Worm (Caenorhabditis elegans) whole organism, young adult: ENCODE data around the gene sru-4.

ENCODE experiments used
- B0336.3 ChIP-seq: fragments of 200-800 bp; sonication (Bioruptor generic); IDR thresholded peaks from 2 replicates; pipeline ENCODE4 v1.3.6; 2022; ENCODE audit warnings: missing genetic modification characterization, missing compliant biosample characterization
- D2030.7 ChIP-seq: fragments of 200-800 bp; sonication (Bioruptor generic); IDR thresholded peaks from 2 replicates; pipeline ENCODE4 v1.3.6; 2022; ENCODE audit warnings: missing genetic modification reagents, missing genetic modification characterization, missing compliant biosample characterization
- F22D6.2 ChIP-seq: sonication (generic microtip); optimal IDR thresholded peaks from 2 replicates; lab custom pipeline; 2016; ENCODE audit warnings: mild to moderate bottlenecking, missing genetic modification characterization, missing compliant biosample characterization
- F57A8.1 ChIP-seq: fragments of 200-800 bp; sonication (Bioruptor generic); optimal IDR thresholded peaks from 2 replicates; lab custom pipeline; 2018; ENCODE audit warnings: mild to moderate bottlenecking, missing genetic modification characterization, moderate library complexity, missing compliant biosample characterization
- K12H6.12 ChIP-seq: fragments of 200-800 bp; sonication (Bioruptor generic); optimal IDR thresholded peaks from 2 replicates; lab custom pipeline; 2018; ENCODE audit warnings: mild to moderate bottlenecking, missing genetic modification characterization, missing compliant biosample characterization
- Y53F4B.3 ChIP-seq: fragments of 200-800 bp; sonication (Bioruptor generic); IDR thresholded peaks from 2 replicates; pipeline ENCODE4 v1.3.6; 2022; ENCODE audit warnings: missing genetic modification reagents, missing genetic modification characterization, missing compliant biosample characterization
- Y53G8AR.9 ChIP-seq: fragments of 200-800 bp; sonication (Bioruptor generic); conservative IDR thresholded peaks from 2 replicates; pipeline ENCODE4 v1.3.6; 2022; ENCODE audit warnings: missing genetic modification reagents, missing genetic modification characterization, missing compliant biosample characterization
- Y95B8A.8 ChIP-seq: fragments of 200-800 bp; sonication (Bioruptor generic); IDR thresholded peaks from 2 replicates; pipeline ENCODE4 v1.3.6; 2022; ENCODE audit warnings: missing genetic modification reagents, missing genetic modification characterization, missing compliant biosample characterization
- akir-1 ChIP-seq: fragments of 200-800 bp; sonication (Bioruptor generic); optimal IDR thresholded peaks from 2 replicates; lab custom pipeline; 2018; ENCODE audit warnings: mild to moderate bottlenecking, missing genetic modification characterization, moderate library complexity, missing compliant biosample characterization
- ama-1 ChIP-seq, 3 experiments: fragments of 150-350 bp in 1 of 3; sonication (generic microtip) in 2 of 3; optimal IDR thresholded peaks; 2 replicates each; lab custom pipeline; 2014 to 2018; ENCODE audit warnings: missing biosample characterization in 2 of 3, missing genetic modification characterization in 2 of 3, missing genetic modification reagents in 2 of 3
- attf-6 ChIP-seq: fragments of 200-800 bp; sonication (Bioruptor generic); IDR thresholded peaks from 2 replicates; pipeline ENCODE4 v1.3.6; 2022; ENCODE audit warnings: missing genetic modification reagents, missing genetic modification characterization, missing compliant biosample characterization
- bed-1 ChIP-seq: fragments of 200-800 bp; sonication (Bioruptor generic); IDR thresholded peaks from 2 replicates; pipeline ENCODE4 v1.3.6; 2022; ENCODE audit warnings: missing genetic modification reagents, missing genetic modification characterization, missing compliant biosample characterization
- ccch-3 ChIP-seq: fragments of 200-800 bp; sonication (Bioruptor generic); optimal IDR thresholded peaks from 2 replicates; lab custom pipeline; 2018; ENCODE audit warnings: mild to moderate bottlenecking, missing genetic modification characterization, missing compliant biosample characterization
- cebp-1 ChIP-seq, 2 experiments: fragments of 200-800 bp in 1 of 2; sonication (Bioruptor generic) in 1 of 2; sonication (generic microtip) in 1 of 2; IDR thresholded peaks in 1 of 2; optimal IDR thresholded peaks in 1 of 2; 2 replicates each; pipeline versions ENCODE4 v1.3.6 to Lab custom; 2017 to 2022; ENCODE audit warnings: missing compliant biosample characterization in 2 of 2, missing genetic modification characterization in 2 of 2, mild to moderate bottlenecking in 1 of 2, missing genetic modification reagents in 1 of 2, moderate library complexity in 1 of 2
- ceh-91 ChIP-seq: fragments of 200-800 bp; sonication (Bioruptor generic); IDR thresholded peaks from 2 replicates; pipeline ENCODE4 v1.3.6; 2022; ENCODE audit warnings: missing genetic modification reagents, missing genetic modification characterization, missing compliant biosample characterization
- dox-1 ChIP-seq: fragments of 200-800 bp; sonication (Bioruptor generic); IDR thresholded peaks from 2 replicates; pipeline ENCODE4 v1.3.6; 2022; ENCODE audit warnings: missing genetic modification reagents, missing genetic modification characterization, missing compliant biosample characterization
- fkh-3 ChIP-seq: sonication (generic microtip); optimal IDR thresholded peaks from 2 replicates; lab custom pipeline; 2016; ENCODE audit warnings: mild to moderate bottlenecking, missing genetic modification characterization, missing compliant biosample characterization
- gei-17 ChIP-seq: fragments of 200-800 bp; sonication (Bioruptor generic); optimal IDR thresholded peaks from 2 replicates; lab custom pipeline; 2018; ENCODE audit warnings: mild to moderate bottlenecking, missing genetic modification characterization, missing compliant biosample characterization
- hmg-20 ChIP-seq: fragments of 200-800 bp; sonication (Bioruptor generic); IDR thresholded peaks from 2 replicates; pipeline ENCODE4 v1.3.6; 2022; ENCODE audit warnings: missing genetic modification reagents, missing genetic modification characterization, missing compliant biosample characterization
- let-607 ChIP-seq, 2 experiments: fragments of 200-800 bp in 1 of 2; sonication (Bioruptor generic) in 1 of 2; sonication (generic microtip) in 1 of 2; optimal IDR thresholded peaks; 2 replicates each; lab custom pipeline; 2016 to 2018; ENCODE audit warnings: mild to moderate bottlenecking in 2 of 2, missing compliant biosample characterization in 2 of 2, missing genetic modification characterization in 2 of 2, moderate library complexity in 2 of 2, missing genotype in 1 of 2
- lin-35 ChIP-seq, 3 experiments: fragments of 150-350 bp in 2 of 3; sonication (generic microtip) in 1 of 3; optimal IDR thresholded peaks; 2 replicates each; lab custom pipeline; 2014 to 2018; ENCODE audit warnings: missing biosample characterization in 3 of 3, missing genetic modification characterization in 3 of 3, missing genetic modification reagents in 3 of 3
- lin-40 ChIP-seq: sonication (generic microtip); optimal IDR thresholded peaks from 2 replicates; lab custom pipeline; 2016; ENCODE audit warnings: missing genetic modification characterization, mild to moderate bottlenecking, missing compliant biosample characterization, missing genotype, missing genetic modification reagents
- lin-54 ChIP-seq: fragments of 200-800 bp; sonication (Bioruptor generic); optimal IDR thresholded peaks from 2 replicates; lab custom pipeline; 2018; ENCODE audit warnings: mild to moderate bottlenecking, missing genetic modification characterization, missing compliant biosample characterization
- lsy-27 ChIP-seq: sonication (generic microtip); optimal IDR thresholded peaks from 2 replicates; lab custom pipeline; 2017; ENCODE audit warnings: missing genetic modification characterization, mild to moderate bottlenecking, missing compliant biosample characterization, antibody characterized with exemption, missing genotype, borderline replicate concordance; ENCODE audit not compliant: insufficient read depth
- madf-8 ChIP-seq: fragments of 200-800 bp; sonication (Bioruptor generic); conservative IDR thresholded peaks from 2 replicates; pipeline ENCODE4 v1.3.6; 2022; ENCODE audit warnings: missing genetic modification reagents, missing genetic modification characterization, missing compliant biosample characterization
- nfyb-1 ChIP-seq: fragments of 200-800 bp; sonication (Bioruptor generic); IDR thresholded peaks from 2 replicates; pipeline ENCODE4 v1.3.6; 2022; ENCODE audit warnings: missing genetic modification reagents, missing genetic modification characterization, missing compliant biosample characterization
- pbrm-1 ChIP-seq: fragments of 200-800 bp; sonication (Bioruptor generic); IDR thresholded peaks from 2 replicates; pipeline ENCODE4 v1.3.6; 2022; ENCODE audit warnings: missing genetic modification reagents, missing genetic modification characterization, missing compliant biosample characterization
- repo-1 ChIP-seq: sonication (generic microtip); optimal IDR thresholded peaks from 2 replicates; lab custom pipeline; 2017; ENCODE audit warnings: mild to moderate bottlenecking, missing genetic modification characterization, missing compliant biosample characterization
- rpc-1 ChIP-seq, 2 experiments: fragments of 150-350 bp in 1 of 2; sonication (generic microtip) in 1 of 2; optimal IDR thresholded peaks; 2 replicates each; lab custom pipeline; 2014 to 2018; ENCODE audit warnings: missing biosample characterization in 1 of 2, missing genetic modification characterization in 1 of 2, missing genetic modification reagents in 1 of 2, missing genotype in 1 of 2
- snpc-4 ChIP-seq, 5 experiments: fragments of 150-350 bp in 1 of 5; sonication (generic microtip) in 4 of 5; optimal IDR thresholded peaks; 2 replicates each; lab custom pipeline; 2014 to 2018; ENCODE audit warnings: missing genetic modification characterization in 5 of 5, missing biosample characterization in 3 of 5, antibody characterized with exemption in 2 of 5, mild to moderate bottlenecking in 2 of 5, missing compliant biosample characterization in 2 of 5, missing genotype in 2 of 5, moderate library complexity in 2 of 5, missing genetic modification reagents in 1 of 5
- unc-130 ChIP-seq: sonication (generic microtip); optimal IDR thresholded peaks from 2 replicates; lab custom pipeline; 2016; ENCODE audit warnings: missing genetic modification reagents, missing genetic modification characterization, missing compliant biosample characterization
- zfh-2 ChIP-seq: fragments of 200-800 bp; sonication (Bioruptor generic); conservative IDR thresholded peaks from 2 replicates; pipeline ENCODE4 v1.3.6; 2022; ENCODE audit warnings: missing genetic modification reagents, missing genetic modification characterization, missing compliant biosample characterization
- ztf-22 ChIP-seq: fragments of 200-800 bp; sonication (Bioruptor generic); optimal IDR thresholded peaks from 2 replicates; lab custom pipeline; 2018; ENCODE audit warnings: mild to moderate bottlenecking, missing genetic modification characterization, moderate library complexity, missing compliant biosample characterization
- ztf-26 ChIP-seq: sonication (generic microtip); optimal IDR thresholded peaks from 2 replicates; lab custom pipeline; 2017; ENCODE audit warnings: missing genetic modification characterization, missing compliant biosample characterization
- ztf-6 ChIP-seq: fragments of 200-800 bp; sonication (Bioruptor generic); IDR thresholded peaks from 2 replicates; pipeline ENCODE4 v1.3.6; 2022; ENCODE audit warnings: missing genetic modification reagents, missing genetic modification characterization, missing compliant biosample characterization

The sru-4 gene

DNA sequence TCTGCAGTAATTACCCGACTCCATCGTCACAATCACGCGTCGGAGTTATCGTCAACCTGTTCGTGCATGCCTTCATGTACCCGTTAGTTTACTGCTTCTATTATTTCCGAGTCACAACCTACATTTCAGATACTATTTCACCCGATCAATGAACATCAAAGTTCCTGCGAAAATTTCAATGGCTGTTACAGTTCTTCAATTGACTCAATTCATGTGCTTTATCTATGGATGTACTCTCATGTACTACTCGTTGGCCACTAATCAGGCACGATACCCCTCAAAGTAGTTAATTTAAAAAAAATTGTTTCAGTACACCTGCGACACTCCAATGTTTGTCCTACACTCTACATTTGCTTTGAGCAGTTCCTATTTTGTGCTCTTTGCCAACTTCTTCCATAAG is 32.6 kb downstream of the sru-4 start:
- TF ChIP-seq lin-35 (GFP tag; optimal IDR thresholded peaks at IDR 0.05; lab: Kevin White, UChicago) (no peak), repo-1 (tag; lab: Kevin White, UChicago) (peak; percentile 3), F57A8.1 (no peak), Y53G8AR.9 (GFP tag; lab: Robert Waterston, UW) (no peak), fkh-3 (tag; lab: Kevin White, UChicago) (no peak), nfyb-1 (no peak), F22D6.2 (tag; lab: Kevin White, UChicago) (no peak), K12H6.12 (tag; lab: Kevin White, UChicago) (no peak), unc-130 (GFP tag; lab: Kevin White, UChicago) (no peak), gei-17 (GFP tag; lab: Kevin White, UChicago) (peak; percentile 6), ztf-26 (tag; lab: Kevin White, UChicago) (peak; percentile 6), zfh-2 (GFP tag; lab: Robert Waterston, UW) (no peak), cebp-1 (GFP tag; IDR thresholded peaks at IDR 0.05; lab: Robert Waterston, UW) (no peak), cebp-1 (tag; optimal IDR thresholded peaks at IDR 0.05; lab: Kevin White, UChicago) (no peak), pbrm-1 (GFP tag; lab: Robert Waterston, UW) (no peak), ccch-3 (GFP tag; lab: Kevin White, UChicago) (no peak), lin-54 (GFP tag; lab: Kevin White, UChicago) (no peak), let-607 (tag; optimal IDR thresholded peaks at IDR 0.05; lab: Kevin White, UChicago) (no peak), madf-8 (GFP tag; lab: Robert Waterston, UW) (no peak), hmg-20 (GFP tag; lab: Robert Waterston, UW) (no peak), akir-1 (GFP tag; lab: Kevin White, UChicago) (no peak)

DNA sequence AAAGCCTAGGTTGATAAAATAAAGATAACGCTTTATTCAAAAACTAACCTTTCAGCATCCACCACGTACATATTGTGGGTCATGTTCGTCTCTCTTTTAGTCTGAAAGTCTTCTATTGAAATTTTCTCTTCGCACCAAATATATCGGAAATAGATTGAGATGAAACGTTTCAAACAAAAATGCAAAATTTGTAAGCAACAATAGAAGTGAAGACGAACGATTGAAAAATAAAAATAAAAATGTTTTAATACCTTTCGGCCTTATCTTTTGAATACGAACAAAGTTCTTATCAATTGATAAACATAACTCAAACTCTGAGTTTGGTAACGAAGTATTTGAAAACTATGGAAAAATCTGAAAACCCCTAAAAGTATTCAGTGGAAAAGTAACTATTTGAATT is 34.9 kb downstream of the sru-4 start, which contains the start of gene F56H11.2:
Gene F56H11.2 (minus strand): TSS at position 101 of the 400 bp plus-strand sequence.
- TF ChIP-seq D2030.7 (GFP tag; lab: Robert Waterston, UW): no peak
- no peak for TF ChIP-seq ama-1 (optimal IDR thresholded peaks at IDR 0.05; lab: Kevin White, UChicago)
- no peak for TF ChIP-seq ama-1 (GFP tag; optimal IDR thresholded peaks at IDR 0.05; lab: Kevin White, UChicago)
- no peak for TF ChIP-seq ceh-91 (GFP tag; lab: Robert Waterston, UW)
- TF ChIP-seq bed-1: no peak
- TF ChIP-seq rpc-1 (optimal IDR thresholded peaks at IDR 0.05; lab: Kevin White, UChicago): no peak
- no peak for TF ChIP-seq rpc-1 (tag; optimal IDR thresholded peaks at IDR 0.05; lab: Kevin White, UChicago)
- TF ChIP-seq Y95B8A.8: no peak
- TF ChIP-seq B0336.3: no peak
- no peak for TF ChIP-seq ztf-6 (GFP tag; lab: Robert Waterston, UW)
- TF ChIP-seq ztf-22: no peak
- no peak for TF ChIP-seq snpc-4 (GFP tag; optimal IDR thresholded peaks at IDR 0.05; lab: Kevin White, UChicago)
- no peak for TF ChIP-seq snpc-4 (tag; optimal IDR thresholded peaks at IDR 0.05; lab: Kevin White, UChicago)
- TF ChIP-seq lsy-27 (tag; lab: Kevin White, UChicago): no peak
- TF ChIP-seq Y53F4B.3 (GFP tag; lab: Robert Waterston, UW): no peak

DNA sequence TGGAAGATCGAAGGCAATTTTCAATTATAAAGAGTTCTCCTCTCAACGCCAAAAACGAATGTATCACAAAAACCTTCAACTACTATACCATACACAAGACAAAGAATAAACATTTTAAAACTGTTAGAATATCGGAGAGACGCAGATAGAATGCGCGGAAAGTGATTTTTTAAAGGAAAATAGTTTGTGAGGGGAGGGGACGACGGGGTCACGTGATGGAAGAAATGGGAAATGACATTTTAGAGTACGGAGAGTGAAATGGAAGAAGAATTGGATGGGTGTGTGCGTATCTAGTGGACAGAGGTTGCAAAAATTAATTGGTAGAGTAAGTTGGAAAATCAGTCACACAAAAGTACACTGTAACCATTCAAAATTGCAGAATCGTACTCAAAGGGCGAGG is 36.2 kb downstream of the sru-4 start:
- TF ChIP-seq dox-1 (0 out of 2 replicates have a peak, but pooled peaks have one; percentile 18), attf-6 (GFP tag; lab: Robert Waterston, UW) (no peak), lin-40 (tag; lab: Kevin White, UChicago) (peak; percentile 44)
